Fruit fly (Drosophila melanogaster): ENCODE measurements around the gene RpL13A.
A peak's percentile ranks its signal among the peaks of the same experiment; 100 is the strongest.

Gene RpL13A

DNA sequence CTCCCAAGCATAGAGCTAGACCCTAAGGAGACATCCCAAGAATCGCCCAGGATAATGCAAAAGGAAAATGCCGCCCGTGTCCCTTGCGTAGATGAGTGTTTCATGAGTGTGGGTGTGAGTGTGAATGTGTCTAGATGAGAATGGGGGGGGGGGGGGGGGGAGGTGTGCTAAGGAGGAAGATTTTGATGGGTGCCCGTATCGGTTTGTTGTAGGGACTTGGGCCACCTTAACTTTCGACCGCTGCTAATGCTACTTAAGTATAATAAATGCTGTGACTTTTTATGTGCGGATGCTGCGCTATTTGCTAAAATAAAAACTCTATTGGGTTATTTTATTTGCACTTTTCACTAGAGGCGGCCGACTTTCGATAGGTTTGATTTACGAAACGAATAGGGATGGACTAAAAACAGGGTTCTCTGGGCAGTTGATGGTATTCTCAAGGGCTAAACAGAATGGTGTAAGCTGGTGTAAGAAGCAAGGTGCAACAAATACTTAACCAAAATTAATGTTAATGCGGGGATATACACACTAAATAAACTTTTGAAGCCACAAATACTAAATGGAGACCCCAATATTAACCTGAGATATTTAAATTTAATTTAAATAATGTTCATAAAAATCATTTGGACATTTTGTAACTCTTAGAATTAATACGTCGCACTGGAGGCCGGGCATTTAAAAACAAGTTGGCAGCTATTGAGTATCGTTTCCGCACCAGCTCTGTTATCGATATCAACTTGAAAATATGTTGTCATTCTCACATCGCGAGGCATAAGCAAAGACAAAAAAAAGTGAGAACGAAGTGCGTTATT lies 44.9 kb downstream of the RpL13A start, which contains the start of the genes Xe7 and Atg17 (continued):
- TF ChIP-seq MTF-1 (GFP tag; optimal IDR thresholded peaks at IDR 0.05; ENCODE audit: borderline replicate concordance) (peak; percentile 52), CG14441 (GFP tag; IDR thresholded peaks at IDR 0.05) (peak; percentile 93), CG34224 (GFP tag; IDR thresholded peaks at IDR 0.05; ENCODE audit: partially characterized antibody) (peak; percentile 35; the same call in 1 of the 3 replicates), Hr39 (optimal IDR thresholded peaks at IDR 0.05) (peak; percentile 32), Nf-YC (tag; optimal IDR thresholded peaks at IDR 0.05) (peak; percentile 87), gt (GFP tag; IDR thresholded peaks at IDR 0.05) (peak; percentile 78), seq (GFP tag; IDR thresholded peaks at IDR 0.05) (peak; percentile 88), CG3726 (GFP tag; IDR thresholded peaks at IDR 0.05) (peak; percentile 73; the same call in 2 of the 3 replicates), esg (GFP tag; conservative IDR thresholded peaks at IDR 0.05) (peak; percentile 93), CG2129 (GFP tag; IDR thresholded peaks at IDR 0.05; ENCODE audit: partially characterized antibody) (peak; percentile 37; the same call in 1 of the 2 replicates), Optix (GFP tag; IDR thresholded peaks at IDR 0.05) (peak; percentile 81), onecut (GFP tag; IDR thresholded peaks at IDR 0.05) (peak; percentile 56; the same call in 1 of the 2 replicates), p53 (GFP tag; optimal IDR thresholded peaks at IDR 0.05) (peak; percentile 11), Dip3 (GFP tag; optimal IDR thresholded peaks at IDR 0.05) (peak; percentile 93), NFAT (GFP tag; IDR thresholded peaks at IDR 0.05) (peak; percentile 93), Ada2b (GFP tag; IDR thresholded peaks at IDR 0.05) (peak; percentile 84), Meics (GFP tag; optimal IDR thresholded peaks at IDR 0.05) (peak; percentile 89), gce (GFP tag; IDR thresholded peaks at IDR 0.05) (peak; percentile 54; the same call in 1 of the 3 replicates), scrt (GFP tag; optimal IDR thresholded peaks at IDR 0.05) (peak; percentile 69), CG10267 (tag; optimal IDR thresholded peaks at IDR 0.05) (peak; percentile 87), wdn (GFP tag; IDR thresholded peaks at IDR 0.05) (peak; percentile 89), HLHmδ (GFP tag; optimal IDR thresholded peaks at IDR 0.05) (no peak), al (GFP tag; IDR thresholded peaks at IDR 0.05) (peak; percentile 93), Hr51 (GFP tag; optimal IDR thresholded peaks at IDR 0.05) (peak; percentile 89 to 90), cad (GFP tag; optimal IDR thresholded peaks at IDR 0.05) (no peak), CG2712 (tag; optimal IDR thresholded peaks at IDR 0.05) (peak; percentile 91), CG14667 (GFP tag; IDR thresholded peaks at IDR 0.05) (peak; percentile 90), CG8290 (GFP tag; optimal IDR thresholded peaks at IDR 0.05) (peak; percentile 85), CG8290 (tag; optimal IDR thresholded peaks at IDR 0.05) (peak; percentile 26 to 74), CG8281 (tag; optimal IDR thresholded peaks at IDR 0.05) (peak; percentile 79), pfk (GFP tag; optimal IDR thresholded peaks at IDR 0.05) (peak; percentile 43), CG18619 (GFP tag; optimal IDR thresholded peaks at IDR 0.05) (peak; percentile 92), CTCF (GFP tag; optimal IDR thresholded peaks at IDR 0.05) (peak; percentile 25), ftz-f1 (GFP tag; optimal IDR thresholded peaks at IDR 0.05) (peak; percentile 68), trh (GFP tag; optimal IDR thresholded peaks at IDR 0.05) (peak; percentile 92), Med (GFP tag) (peak; percentile 98), sim (GFP tag; IDR thresholded peaks at IDR 0.05) (0 out of 2 replicates have a peak, but pooled peaks have one; percentile 40), CG11723 (GFP tag; optimal IDR thresholded peaks at IDR 0.05) (peak; percentile 87), CG5953 (GFP tag; IDR thresholded peaks at IDR 0.05) (peak; percentile 57; the same call in 1 of the 2 replicates), aop (GFP tag; IDR thresholded peaks at IDR 0.05) (no peak), br (optimal IDR thresholded peaks at IDR 0.05) (no peak), ewg (GFP tag; optimal IDR thresholded peaks at IDR 0.05) (peak; percentile 80), Dad (GFP tag; optimal IDR thresholded peaks at IDR 0.05) (peak; percentile 82), croc (GFP tag; conservative IDR thresholded peaks at IDR 0.05) (peak; percentile 87), sens (GFP tag) (peak; percentile 98), CG10209 (GFP tag; optimal IDR thresholded peaks at IDR 0.05) (peak; percentile 92), cg (GFP tag; optimal IDR thresholded peaks at IDR 0.05) (peak; percentile 73), Sox102F (GFP tag; optimal IDR thresholded peaks at IDR 0.05) (peak; percentile 91), odd (GFP tag; optimal IDR thresholded peaks at IDR 0.05) (peak; percentile 30), CG14965 (GFP tag; optimal IDR thresholded peaks at IDR 0.05; ENCODE audit: borderline replicate concordance) (no peak)

Measured in whole organism, embryonic.